Worm (Caenorhabditis elegans): ENCODE data around the gene sru-26.

- no peak for TF ChIP-seq nhr-237 (tag; optimal IDR thresholded peaks at IDR 0.05)
- no peak for TF ChIP-seq pqm-1 (tag; optimal IDR thresholded peaks at IDR 0.05)
- TF ChIP-seq elt-3 (tag; optimal IDR thresholded peaks at IDR 0.05), result no peak
- no peak for TF ChIP-seq ama-1 (optimal IDR thresholded peaks at IDR 0.05)
- no peak for TF ChIP-seq aha-1 (tag; optimal IDR thresholded peaks at IDR 0.05)
- no peak for TF ChIP-seq mdl-1 (tag; optimal IDR thresholded peaks at IDR 0.05)
- no peak for TF ChIP-seq unc-30 (tag; optimal IDR thresholded peaks at IDR 0.05)
- TF ChIP-seq pag-3 (tag; optimal IDR thresholded peaks at IDR 0.05; ENCODE audit: borderline replicate concordance, insufficient read depth), result no peak
- no peak for TF ChIP-seq ceh-8 (GFP tag; optimal IDR thresholded peaks at IDR 0.05)
Measured at ce11 chrIV:12501956-12502355, 14.7 kb downstream of the sru-26 start, which contains the start of gene sru-18.

Measured in whole organism, L1 larva.